Worm (Caenorhabditis elegans) whole organism, L1 larva: ENCODE results near the gene T24D8.6.

Experiments
- aly-2 ChIP-seq: fragments of 150-350 bp; optimal IDR thresholded peaks from 2 replicates; lab custom pipeline; 2014; ENCODE audit warnings: missing biosample characterization, missing genetic modification characterization
- ama-1 ChIP-seq: fragments of 150-350 bp; optimal IDR thresholded peaks from 2 replicates; lab custom pipeline; 2014
- blmp-1 ChIP-seq: fragments of 150-350 bp; optimal IDR thresholded peaks from 2 replicates; lab custom pipeline; 2014; ENCODE audit warnings: missing biosample characterization, missing genetic modification characterization
- ceh-8 ChIP-seq: fragments of 200-800 bp; sonication (Bioruptor generic); optimal IDR thresholded peaks from 2 replicates; lab custom pipeline; 2018; ENCODE audit warnings: mild to moderate bottlenecking, missing genetic modification characterization, moderate library complexity, missing compliant biosample characterization
- ceh-88 ChIP-seq: fragments of 200-800 bp; sonication (Bioruptor generic); IDR thresholded peaks from 2 replicates; pipeline ENCODE4 v1.3.6; 2022; ENCODE audit warnings: missing genetic modification characterization, missing compliant biosample characterization
- lin-15B ChIP-seq: fragments of 150-350 bp; sonication (generic microtip); optimal IDR thresholded peaks from 3 replicates; lab custom pipeline; 2014; ENCODE audit warnings: missing biosample characterization, missing genetic modification characterization
- nhr-19 ChIP-seq: fragments of 200-800 bp; sonication (Bioruptor generic); conservative IDR thresholded peaks from 2 replicates; pipeline ENCODE4 v1.3.6; 2022; ENCODE audit warnings: missing genetic modification characterization, missing compliant biosample characterization
- unc-86 ChIP-seq: sonication (generic microtip); optimal IDR thresholded peaks from 2 replicates; lab custom pipeline; 2016; ENCODE audit warnings: missing genetic modification characterization, missing compliant biosample characterization

- TF ChIP-seq ama-1 (no peak), nhr-19 (GFP tag; lab: Robert Waterston, UW) (no peak), blmp-1 (tag; lab: Kevin White, UChicago) (no peak), ceh-88 (GFP tag; lab: Robert Waterston, UW) (no peak), aly-2 (no peak), lin-15B (no peak), ceh-8 (no peak), unc-86 (tag; lab: Kevin White, UChicago) (no peak)
Observed at ce11 chrX:2344104-2344503, 21.7 kb downstream of the T24D8.6 start.
